Fruit fly (Drosophila melanogaster) whole organism: Measurements from ENCODE around the gene CG5245.

Experiments
- CG8478 ChIP-seq: fragments of >200 bp; optimal IDR thresholded peaks from 2 replicates; lab custom pipeline; 2018; ENCODE audit warnings: inconsistent platforms
- Dll ChIP-seq: fragments of >200 bp; optimal IDR thresholded peaks from 2 replicates; lab custom pipeline; 2017
- EcR ChIP-seq, 2 experiments: fragments of >200 bp; optimal IDR thresholded peaks; 2 replicates each; lab custom pipeline; 2017; ENCODE audit warnings: missing biosample characterization in 2 of 2, missing genetic modification characterization in 2 of 2, missing genetic modification reagents in 2 of 2
- pan ChIP-seq: fragments of >200 bp; optimal IDR thresholded peaks from 2 replicates; lab custom pipeline; 2017
- psq ChIP-seq: fragments of >200 bp; optimal IDR thresholded peaks from 2 replicates; lab custom pipeline; 2017
- usp ChIP-seq: fragments of >200 bp; optimal IDR thresholded peaks from 2 replicates; lab custom pipeline; 2017; ENCODE audit warnings: missing biosample characterization, missing genetic modification characterization, mixed read lengths

dm6 chr3R:12383036-12383435 lies 46.3 kb upstream of the CG5245 start, which contains the start of gene GstD11:
- TF ChIP-seq psq (lab: Kevin White, UChicago) (no peak), Dll (lab: Kevin White, UChicago) (no peak), pan (lab: Kevin White, UChicago) (no peak), usp (GFP tag; lab: Kevin White, UChicago) (no peak), CG8478 (lab: Kevin White, UChicago) (no peak), EcR (GFP tag; optimal IDR thresholded peaks at IDR 0.05; lab: Kevin White, UChicago) (no peak)
